Fruit fly (Drosophila melanogaster) whole organism, embryonic: ENCODE data around the gene E23.

Experiments
- B-H2 ChIP-seq: fragments of 200-800 bp; sonication (Bioruptor generic); optimal IDR thresholded peaks from 2 replicates; lab custom pipeline; 2018; ENCODE audit warnings: missing biosample characterization, mild to moderate bottlenecking, missing genetic modification characterization
- Bgb ChIP-seq: fragments of 200-800 bp; sonication (Bioruptor generic); IDR thresholded peaks from 2 replicates; pipeline ENCODE4 v1.3.6; 2022; ENCODE audit warnings: missing biosample characterization, missing genetic modification characterization; ENCODE audit not compliant: partially characterized antibody
- BtbVII ChIP-seq: fragments of 200-800 bp; sonication (Bioruptor generic); optimal IDR thresholded peaks from 3 replicates; lab custom pipeline; 2017; ENCODE audit warnings: missing biosample characterization, mild to moderate bottlenecking, missing genetic modification characterization
- CG10366 ChIP-seq: fragments of 200-800 bp; sonication (Bioruptor generic); IDR thresholded peaks from 2 replicates; pipeline ENCODE4 v1.3.6; 2022; ENCODE audit warnings: missing biosample characterization, missing genetic modification characterization
- CG11695 ChIP-seq: fragments of 200-800 bp; sonication (Bioruptor generic); IDR thresholded peaks from 3 replicates; pipeline ENCODE4 v1.3.6; 2022; ENCODE audit warnings: missing biosample characterization, missing genetic modification characterization
- CG12104 ChIP-seq: fragments of 200-800 bp; sonication (Bioruptor generic); optimal IDR thresholded peaks from 3 replicates; lab custom pipeline; 2016; ENCODE audit warnings: missing biosample characterization, missing genetic modification characterization
- CG12769 ChIP-seq: fragments of 200-800 bp; sonication (Bioruptor generic); optimal IDR thresholded peaks from 2 replicates; lab custom pipeline; 2019; ENCODE audit warnings: missing biosample characterization, mild to moderate bottlenecking, missing genetic modification characterization, moderate library complexity
- CG14710 ChIP-seq: fragments of 200-800 bp; sonication (Bioruptor generic); optimal IDR thresholded peaks from 3 replicates; lab custom pipeline; 2019; ENCODE audit warnings: missing biosample characterization, mild to moderate bottlenecking, missing genetic modification characterization, moderate library complexity
- CG15269 ChIP-seq: fragments of 200-800 bp; sonication (Bioruptor generic); optimal IDR thresholded peaks from 2 replicates; lab custom pipeline; 2018; ENCODE audit warnings: missing biosample characterization, mild to moderate bottlenecking, missing genetic modification characterization, moderate library complexity
- CG15479 ChIP-seq: fragments of 200-800 bp; sonication (Bioruptor generic); optimal IDR thresholded peaks from 3 replicates; lab custom pipeline; 2019; ENCODE audit warnings: missing biosample characterization, mild to moderate bottlenecking, missing genetic modification characterization, moderate library complexity
- CG1603 ChIP-seq: fragments of 200-800 bp; sonication (Bioruptor generic); optimal IDR thresholded peaks from 2 replicates; lab custom pipeline; 2019; ENCODE audit warnings: missing biosample characterization, mild to moderate bottlenecking, missing genetic modification characterization, moderate library complexity
- CG2199 ChIP-seq: fragments of 200-800 bp; sonication (Bioruptor generic); IDR thresholded peaks from 3 replicates; pipeline ENCODE4 v1.3.6; 2022; ENCODE audit warnings: missing biosample characterization, missing genetic modification characterization
- CG2889 ChIP-seq: fragments of 200-800 bp; sonication (Bioruptor generic); IDR thresholded peaks from 3 replicates; pipeline ENCODE4 v1.3.6; 2022; ENCODE audit warnings: missing biosample characterization, missing genetic modification characterization
- CG3163 ChIP-seq: fragments of 200-800 bp; sonication (Bioruptor generic); optimal IDR thresholded peaks from 3 replicates; lab custom pipeline; 2016; ENCODE audit warnings: missing biosample characterization, missing genetic modification characterization
- CG33557 ChIP-seq: fragments of 200-800 bp; sonication (Bioruptor generic); optimal IDR thresholded peaks from 2 replicates; lab custom pipeline; 2019; ENCODE audit warnings: missing biosample characterization, mild to moderate bottlenecking, missing genetic modification characterization, moderate library complexity
- CG6254 ChIP-seq: fragments of 200-800 bp; sonication (Bioruptor generic); optimal IDR thresholded peaks from 3 replicates; lab custom pipeline; 2017; ENCODE audit warnings: mild to moderate bottlenecking, missing biosample characterization, missing genetic modification reagents, missing genetic modification characterization
- CG7372 ChIP-seq: fragments of 200-800 bp; sonication (Bioruptor generic); IDR thresholded peaks from 2 replicates; pipeline ENCODE4 v1.3.6; 2022; ENCODE audit warnings: missing biosample characterization, missing genetic modification characterization
- CG7745 ChIP-seq: fragments of 200-800 bp; sonication (Bioruptor generic); optimal IDR thresholded peaks from 2 replicates; lab custom pipeline; 2018; ENCODE audit warnings: missing biosample characterization, mild to moderate bottlenecking, missing genetic modification characterization, moderate library complexity
- CG9437 ChIP-seq: fragments of 200-800 bp; sonication (Bioruptor generic); optimal IDR thresholded peaks from 2 replicates; lab custom pipeline; 2018; ENCODE audit warnings: missing biosample characterization, mild to moderate bottlenecking, missing genetic modification characterization
- CoRest ChIP-seq: fragments of 200-800 bp; sonication (Bioruptor generic); optimal IDR thresholded peaks from 3 replicates; lab custom pipeline; 2018; ENCODE audit warnings: missing biosample characterization, mild to moderate bottlenecking, missing genetic modification characterization, moderate library complexity
- Dek ChIP-seq: fragments of 200-800 bp; sonication (Bioruptor generic); optimal IDR thresholded peaks from 3 replicates; lab custom pipeline; 2019; ENCODE audit warnings: missing biosample characterization, mild to moderate bottlenecking, missing genetic modification characterization, moderate library complexity
- Dip3 ChIP-seq: fragments of 200-800 bp; sonication (Bioruptor generic); optimal IDR thresholded peaks from 3 replicates; lab custom pipeline; 2016; ENCODE audit warnings: missing biosample characterization, missing genetic modification characterization
- E2f2 ChIP-seq: fragments of 200-800 bp; sonication (Bioruptor generic); IDR thresholded peaks from 2 replicates; pipeline ENCODE4 v1.3.6; 2022; ENCODE audit warnings: missing biosample characterization, missing genetic modification characterization
- ERR ChIP-seq: fragments of 200-800 bp; sonication (Bioruptor generic); optimal IDR thresholded peaks from 2 replicates; lab custom pipeline; 2016; ENCODE audit warnings: missing biosample characterization, missing genetic modification characterization
- Hmx ChIP-seq: fragments of 200-800 bp; sonication (Bioruptor generic); optimal IDR thresholded peaks from 2 replicates; lab custom pipeline; 2016; ENCODE audit warnings: missing biosample characterization, missing genetic modification characterization
- Hr3 ChIP-seq: fragments of 200-800 bp; sonication (Bioruptor generic); optimal IDR thresholded peaks from 3 replicates; lab custom pipeline; 2016; ENCODE audit warnings: missing biosample characterization, missing genetic modification characterization
- Hr39 ChIP-seq: fragments of >200 bp; optimal IDR thresholded peaks from 2 replicates; lab custom pipeline; 2017
- Max ChIP-seq: fragments of 200-800 bp; sonication (Bioruptor generic); optimal IDR thresholded peaks from 2 replicates; lab custom pipeline; 2016; ENCODE audit warnings: missing biosample characterization, mild to moderate bottlenecking, missing genetic modification characterization
- ac ChIP-seq: fragments of 200-800 bp; sonication (Bioruptor generic); optimal IDR thresholded peaks from 3 replicates; lab custom pipeline; 2017; ENCODE audit warnings: missing biosample characterization, mild to moderate bottlenecking, missing genetic modification characterization
- bbx ChIP-seq: fragments of 200-800 bp; sonication (Bioruptor generic); IDR thresholded peaks from 2 replicates; pipeline ENCODE4 v1.3.6; 2022; ENCODE audit warnings: missing biosample characterization, missing genetic modification characterization; ENCODE audit not compliant: partially characterized antibody
- cad ChIP-seq: fragments of >200 bp; optimal IDR thresholded peaks from 2 replicates; lab custom pipeline; 2017; ENCODE audit warnings: missing biosample characterization, missing genetic modification characterization
- cato ChIP-seq: fragments of 200-800 bp; sonication (Bioruptor generic); optimal IDR thresholded peaks from 2 replicates; lab custom pipeline; 2016; ENCODE audit warnings: missing biosample characterization, missing genetic modification characterization, borderline replicate concordance
- cg ChIP-seq: fragments of 200-800 bp; sonication (Bioruptor generic); optimal IDR thresholded peaks from 3 replicates; lab custom pipeline; 2019; ENCODE audit warnings: missing biosample characterization, mild to moderate bottlenecking, missing genetic modification characterization, moderate library complexity
- chif ChIP-seq, 2 experiments: fragments of 200-800 bp; sonication (Bioruptor generic); optimal IDR thresholded peaks; 3 replicates each; lab custom pipeline; 2016; ENCODE audit warnings: missing biosample characterization in 2 of 2, missing genetic modification characterization in 2 of 2
- chinmo ChIP-seq: fragments of 200-800 bp; sonication (Bioruptor generic); IDR thresholded peaks from 4 replicates; pipeline ENCODE4 v1.3.6; 2022; ENCODE audit warnings: missing biosample characterization, missing genetic modification characterization; ENCODE audit not compliant: partially characterized antibody
- dimm ChIP-seq: fragments of 200-800 bp; sonication (Bioruptor generic); IDR thresholded peaks from 2 replicates; pipeline ENCODE4 v1.3.6; 2022; ENCODE audit warnings: missing biosample characterization, missing genetic modification characterization
- dysf ChIP-seq: fragments of 200-800 bp; sonication (Bioruptor generic); IDR thresholded peaks from 3 replicates; pipeline ENCODE4 v1.3.6; 2022; ENCODE audit warnings: missing biosample characterization, missing genetic modification characterization
- fd3F ChIP-seq: fragments of 200-800 bp; sonication (Bioruptor generic); optimal IDR thresholded peaks from 2 replicates; lab custom pipeline; 2018; ENCODE audit warnings: missing biosample characterization, mild to moderate bottlenecking, missing genetic modification characterization, moderate library complexity
- gem ChIP-seq: fragments of 200-800 bp; sonication (Bioruptor generic); optimal IDR thresholded peaks from 2 replicates; lab custom pipeline; 2019; ENCODE audit warnings: missing biosample characterization, mild to moderate bottlenecking, missing genetic modification characterization, moderate library complexity
- ind ChIP-seq: fragments of 200-800 bp; sonication (Bioruptor generic); optimal IDR thresholded peaks from 3 replicates; lab custom pipeline; 2016; ENCODE audit warnings: missing biosample characterization, missing genetic modification characterization
- knrl ChIP-seq: fragments of 200-800 bp; sonication (Bioruptor generic); IDR thresholded peaks from 3 replicates; pipeline ENCODE4 v1.3.6; 2022; ENCODE audit warnings: missing biosample characterization, missing genetic modification characterization; ENCODE audit not compliant: partially characterized antibody
- lmd ChIP-seq: fragments of 200-800 bp; sonication (Bioruptor generic); IDR thresholded peaks from 2 replicates; pipeline ENCODE4 v1.3.6; 2022; ENCODE audit warnings: missing biosample characterization, missing genetic modification characterization
- mld ChIP-seq: fragments of 200-800 bp; sonication (Bioruptor generic); IDR thresholded peaks from 3 replicates; pipeline ENCODE4 v1.3.6; 2022; ENCODE audit warnings: missing biosample characterization, missing genetic modification characterization; ENCODE audit not compliant: partially characterized antibody
- odd ChIP-seq: fragments of 200-800 bp; sonication (Bioruptor generic); optimal IDR thresholded peaks from 2 replicates; lab custom pipeline; 2017; ENCODE audit warnings: missing biosample characterization, mild to moderate bottlenecking, missing genetic modification characterization
- so ChIP-seq: fragments of 200-800 bp; sonication (Bioruptor generic); IDR thresholded peaks from 3 replicates; pipeline ENCODE4 v1.3.6; 2022; ENCODE audit warnings: missing biosample characterization, missing genetic modification characterization
- sob ChIP-seq: fragments of 200-800 bp; sonication (Bioruptor generic); IDR thresholded peaks from 2 replicates; pipeline ENCODE4 v1.3.6; 2022; ENCODE audit warnings: missing biosample characterization, missing genetic modification characterization
- ssp ChIP-seq: fragments of 200-800 bp; sonication (Bioruptor generic); IDR thresholded peaks from 2 replicates; pipeline ENCODE4 v1.3.6; 2022; ENCODE audit warnings: missing biosample characterization, missing genetic modification characterization
- tll ChIP-seq, 2 experiments: fragments of 200-800 bp in 1 of 2; fragments of >200 bp in 1 of 2; sonication (Bioruptor generic) in 1 of 2; optimal IDR thresholded peaks; 2 replicates each; lab custom pipeline; 2017 to 2019; ENCODE audit warnings: missing biosample characterization in 2 of 2, missing genetic modification characterization in 2 of 2, mild to moderate bottlenecking in 1 of 2, moderate library complexity in 1 of 2
- toy ChIP-seq: fragments of 200-800 bp; sonication (Bioruptor generic); IDR thresholded peaks from 2 replicates; pipeline ENCODE4 v1.3.6; 2022; ENCODE audit warnings: missing biosample characterization, missing genetic modification characterization
- trh ChIP-seq: fragments of 200-800 bp; sonication (Bioruptor generic); optimal IDR thresholded peaks from 2 replicates; lab custom pipeline; 2016; ENCODE audit warnings: missing biosample characterization, missing genetic modification characterization
- tx ChIP-seq: fragments of 200-800 bp; sonication (Bioruptor generic); optimal IDR thresholded peaks from 2 replicates; lab custom pipeline; 2016; ENCODE audit warnings: missing biosample characterization, missing genetic modification characterization

E23 gene

DNA sequence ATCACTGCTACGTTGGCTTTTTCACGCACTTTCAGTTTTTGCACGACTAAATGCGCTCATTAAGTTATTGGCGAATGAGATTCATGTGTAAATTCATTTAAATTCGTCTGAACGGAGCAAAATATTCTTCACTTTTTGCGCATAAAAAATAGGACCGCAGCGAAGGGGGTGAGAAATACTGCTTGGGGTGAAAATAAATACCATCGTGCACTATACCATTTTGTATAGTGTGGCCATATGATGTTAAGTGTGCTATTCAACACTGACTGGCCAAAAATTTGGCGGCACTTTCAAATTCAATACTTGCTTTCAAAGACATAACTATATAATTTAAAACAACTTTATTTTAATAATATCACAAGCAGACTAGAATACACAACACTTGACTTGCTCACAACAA is 18.6 kb upstream of the E23 start, which contains the start of gene GramD1B (continued):
- TF ChIP-seq CG15479 (no peak), CG2889 (no peak), dysf (GFP tag; lab: Robert Waterston, UW) (no peak), chif (GFP tag; optimal IDR thresholded peaks at IDR 0.05; lab: Kevin White, UChicago) (no peak), CG33557 (no peak), odd (GFP tag; lab: Kevin White, UChicago) (no peak), CG12104 (no peak), CG14710 (tag; lab: Kevin White, UChicago) (peak; percentile 40), dimm (no peak), so (GFP tag; lab: Robert Waterston, UW) (no peak), trh (GFP tag; lab: Kevin White, UChicago) (no peak), CG9437 (no peak), CG7372 (GFP tag; lab: Robert Waterston, UW) (no peak), Dip3 (no peak), ERR (no peak), knrl (GFP tag; lab: Robert Waterston, UW) (no peak; the same call in 2 of the 3 replicates), Hr39 (no peak), B-H2 (peak; percentile 47), Hmx (GFP tag; lab: Kevin White, UChicago) (no peak), mld (GFP tag; lab: Robert Waterston, UW) (no peak), Dek (tag; lab: Kevin White, UChicago) (peak; percentile 3), ssp (GFP tag; lab: Robert Waterston, UW) (no peak), CoRest (tag; lab: Kevin White, UChicago) (peak; percentile 18), Bgb (peak; percentile 50), tll (GFP tag; optimal IDR thresholded peaks at IDR 0.05; lab: Kevin White, UChicago) (no peak), toy (no peak), cato (GFP tag; lab: Kevin White, UChicago) (no peak), BtbVII (GFP tag; lab: Kevin White, UChicago) (no peak), chinmo (GFP tag; lab: Robert Waterston, UW) (0 out of 4 replicates have a peak, but pooled peaks have one; percentile 28), E2f2 (GFP tag; lab: Robert Waterston, UW) (peak; percentile 98), Hr3 (GFP tag; lab: Kevin White, UChicago) (no peak), cg (no peak), CG11695 (no peak), CG2199 (GFP tag; lab: Robert Waterston, UW) (no peak), CG15269 (tag; lab: Kevin White, UChicago) (no peak), lmd (no peak), CG7745 (tag; lab: Kevin White, UChicago) (no peak), cad (no peak), CG3163 (GFP tag; lab: Kevin White, UChicago) (no peak), CG10366 (no peak), tx (GFP tag; lab: Kevin White, UChicago) (no peak), ind (GFP tag; lab: Kevin White, UChicago) (no peak), Max (GFP tag; lab: Kevin White, UChicago) (no peak), fd3F (GFP tag; lab: Kevin White, UChicago) (no peak), CG6254 (no peak), CG12769 (tag; lab: Kevin White, UChicago) (peak; percentile 26), CG1603 (tag; lab: Kevin White, UChicago) (peak; percentile 78), bbx (GFP tag; lab: Robert Waterston, UW) (peak; percentile 59), ac (GFP tag; lab: Kevin White, UChicago) (no peak), sob (no peak), gem (tag; lab: Kevin White, UChicago) (no peak)
